Worm (Caenorhabditis elegans) whole organism, L4/young adult: ENCODE results near the gene C16A11.4.

Source experiments
- W03F9.2 ChIP-seq: fragments of 150-350 bp; optimal IDR thresholded peaks from 2 replicates; lab custom pipeline; 2014; ENCODE audit warnings: missing biosample characterization, missing genetic modification characterization
- dao-5 ChIP-seq: sonication (generic microtip); optimal IDR thresholded peaks from 2 replicates; lab custom pipeline; 2016; ENCODE audit warnings: missing genotype, missing genetic modification characterization, moderate library complexity, missing compliant biosample characterization
- him-1 ChIP-seq: sonication (generic microtip); optimal IDR thresholded peaks from 2 replicates; lab custom pipeline; 2016; ENCODE audit warnings: missing genotype, missing genetic modification reagents, missing genetic modification characterization, missing compliant biosample characterization

DNA sequence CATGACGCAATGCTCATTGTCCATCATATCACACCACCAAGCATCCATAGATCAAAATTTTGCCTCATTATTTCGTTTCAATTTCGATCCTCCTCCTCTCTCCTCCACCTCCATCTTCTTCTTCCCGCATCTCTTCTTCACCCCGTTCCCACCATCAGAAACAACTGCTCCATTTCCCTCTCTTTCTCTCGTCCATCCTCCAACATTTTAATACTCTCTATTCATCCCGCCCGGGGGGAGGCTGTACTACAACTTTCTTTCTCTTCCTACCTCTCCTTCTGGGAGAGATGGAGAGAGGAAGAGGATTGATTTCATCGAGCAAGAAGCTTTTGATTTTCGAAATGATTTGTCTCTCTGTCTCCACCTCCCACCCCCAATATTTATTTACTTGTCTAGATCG is 42.9 kb upstream of the C16A11.4 start:
- TF ChIP-seq him-1 (tag; lab: Kevin White, UChicago) = no peak
- no peak for TF ChIP-seq dao-5 (tag; lab: Kevin White, UChicago)
- TF ChIP-seq W03F9.2 (tag; lab: Kevin White, UChicago) = no peak
